Fruit fly (Drosophila melanogaster) whole organism, embryonic: ENCODE data around the gene CG10195.

Experiments used
- B-H2 ChIP-seq: fragments of 200-800 bp; sonication (Bioruptor generic); optimal IDR thresholded peaks from 2 replicates; lab custom pipeline; 2018; ENCODE audit warnings: missing biosample characterization, mild to moderate bottlenecking, missing genetic modification characterization
- Bgb ChIP-seq: fragments of 200-800 bp; sonication (Bioruptor generic); IDR thresholded peaks from 2 replicates; pipeline ENCODE4 v1.3.6; 2022; ENCODE audit warnings: missing biosample characterization, missing genetic modification characterization; ENCODE audit not compliant: partially characterized antibody
- CG15696 ChIP-seq: fragments of 200-800 bp; sonication (Bioruptor generic); optimal IDR thresholded peaks from 2 replicates; lab custom pipeline; 2019; ENCODE audit warnings: missing biosample characterization, mild to moderate bottlenecking, missing genetic modification characterization, moderate library complexity
- CG1603 ChIP-seq: fragments of 200-800 bp; sonication (Bioruptor generic); optimal IDR thresholded peaks from 2 replicates; lab custom pipeline; 2019; ENCODE audit warnings: missing biosample characterization, mild to moderate bottlenecking, missing genetic modification characterization, moderate library complexity
- CG16813 ChIP-seq: fragments of 200-800 bp; sonication (Bioruptor generic); IDR thresholded peaks from 3 replicates; pipeline ENCODE4 v1.3.6; 2022; ENCODE audit warnings: missing biosample characterization, missing genetic modification characterization; ENCODE audit not compliant: partially characterized antibody
- CG2116 ChIP-seq: fragments of 200-800 bp; sonication (Bioruptor generic); optimal IDR thresholded peaks from 3 replicates; lab custom pipeline; 2018; ENCODE audit warnings: missing biosample characterization, mild to moderate bottlenecking, missing genetic modification characterization
- CG2712 ChIP-seq: fragments of 200-800 bp; optimal IDR thresholded peaks from 3 replicates; lab custom pipeline; 2019; ENCODE audit warnings: missing biosample characterization, mild to moderate bottlenecking, missing genetic modification characterization, moderate library complexity
- CG34224 ChIP-seq: fragments of 200-800 bp; sonication (Bioruptor generic); IDR thresholded peaks from 3 replicates; pipeline ENCODE4 v1.3.6; 2022; ENCODE audit warnings: missing biosample characterization, missing genetic modification characterization; ENCODE audit not compliant: partially characterized antibody
- CG4282 ChIP-seq: fragments of 200-800 bp; sonication (Bioruptor generic); optimal IDR thresholded peaks from 2 replicates; lab custom pipeline; 2016; ENCODE audit warnings: missing biosample characterization, missing genetic modification characterization
- CG6272 ChIP-seq: fragments of 200-800 bp; sonication (Bioruptor generic); IDR thresholded peaks from 2 replicates; pipeline ENCODE4 v1.3.6; 2022; ENCODE audit warnings: missing biosample characterization, missing genetic modification characterization
- CG7372 ChIP-seq: fragments of 200-800 bp; sonication (Bioruptor generic); IDR thresholded peaks from 2 replicates; pipeline ENCODE4 v1.3.6; 2022; ENCODE audit warnings: missing biosample characterization, missing genetic modification characterization
- CG7839 ChIP-seq: fragments of 200-800 bp; sonication (Bioruptor generic); optimal IDR thresholded peaks from 3 replicates; lab custom pipeline; 2018; ENCODE audit warnings: missing biosample characterization, mild to moderate bottlenecking, missing genetic modification characterization, moderate library complexity
- CG9797 ChIP-seq: fragments of 200-800 bp; sonication (Bioruptor generic); optimal IDR thresholded peaks from 3 replicates; lab custom pipeline; 2018; ENCODE audit warnings: missing biosample characterization, mild to moderate bottlenecking, missing genetic modification characterization
- Dip2 ChIP-seq: fragments of 200-800 bp; sonication (Bioruptor generic); IDR thresholded peaks from 2 replicates; pipeline ENCODE4 v1.3.6; 2022; ENCODE audit warnings: missing biosample characterization, missing genetic modification characterization
- Doc3 ChIP-seq: fragments of 200-800 bp; sonication (Bioruptor generic); IDR thresholded peaks from 3 replicates; pipeline ENCODE4 v1.3.6; 2022; ENCODE audit warnings: missing biosample characterization, missing genetic modification characterization; ENCODE audit not compliant: partially characterized antibody
- HLH4C ChIP-seq: fragments of 200-800 bp; sonication (Bioruptor generic); IDR thresholded peaks from 3 replicates; pipeline ENCODE4 v1.3.6; 2022; ENCODE audit warnings: missing biosample characterization, missing genetic modification characterization; ENCODE audit not compliant: partially characterized antibody
- HLHmδ ChIP-seq: fragments of 200-800 bp; sonication (Bioruptor generic); optimal IDR thresholded peaks from 2 replicates; lab custom pipeline; 2018; ENCODE audit warnings: missing biosample characterization, mild to moderate bottlenecking, missing genetic modification characterization, moderate library complexity
- Hmr ChIP-seq: fragments of 200-800 bp; sonication (Bioruptor generic); optimal IDR thresholded peaks from 3 replicates; lab custom pipeline; 2017; ENCODE audit warnings: mild to moderate bottlenecking, missing biosample characterization, missing genetic modification reagents, missing genetic modification characterization
- Lhr ChIP-seq: fragments of 200-800 bp; sonication (Bioruptor generic); optimal IDR thresholded peaks from 3 replicates; lab custom pipeline; 2017; ENCODE audit warnings: mild to moderate bottlenecking, missing biosample characterization, missing genetic modification reagents, missing genetic modification characterization
- Med ChIP-seq: fragments of 200-800 bp; sonication (Bioruptor generic); peaks from one replicate; lab custom pipeline; 2016; ENCODE audit warnings: missing biosample characterization, missing genetic modification characterization, mild to moderate bottlenecking, inconsistent platforms, moderate library complexity
- Myb ChIP-seq: fragments of 200-800 bp; sonication (Bioruptor generic); optimal IDR thresholded peaks from 2 replicates; lab custom pipeline; 2016; ENCODE audit warnings: missing biosample characterization, missing genetic modification characterization
- NFAT ChIP-seq: fragments of 200-800 bp; sonication (Bioruptor generic); IDR thresholded peaks from 2 replicates; pipeline ENCODE4 v1.3.6; 2022; ENCODE audit warnings: missing biosample characterization, missing genetic modification characterization
- Nf-YA ChIP-seq: fragments of 200-800 bp; sonication (Bioruptor generic); IDR thresholded peaks from 2 replicates; pipeline ENCODE4 v1.3.6; 2022; ENCODE audit warnings: missing biosample characterization, missing genetic modification characterization
- Opbp ChIP-seq: fragments of 200-800 bp; sonication (Bioruptor generic); IDR thresholded peaks from 3 replicates; pipeline ENCODE4 v1.3.6; 2022; ENCODE audit warnings: missing biosample characterization, missing genetic modification characterization; ENCODE audit not compliant: partially characterized antibody
- Spps ChIP-seq: fragments of 200-800 bp; sonication (Bioruptor generic); optimal IDR thresholded peaks from 2 replicates; lab custom pipeline; 2018; ENCODE audit warnings: missing biosample characterization, mild to moderate bottlenecking, missing genetic modification characterization
- Sry-δ ChIP-seq: fragments of 200-800 bp; sonication (Bioruptor generic); optimal IDR thresholded peaks from 2 replicates; lab custom pipeline; 2016; ENCODE audit warnings: missing biosample characterization, missing genetic modification characterization
- amos ChIP-seq: fragments of 200-800 bp; sonication (Bioruptor generic); IDR thresholded peaks from 2 replicates; pipeline ENCODE4 v1.3.6; 2022; ENCODE audit warnings: missing biosample characterization, missing genetic modification characterization; ENCODE audit not compliant: partially characterized antibody
- ap ChIP-seq: fragments of 200-800 bp; sonication (Bioruptor generic); IDR thresholded peaks from 2 replicates; pipeline ENCODE4 v1.3.6; 2022; ENCODE audit warnings: missing biosample characterization, missing genetic modification characterization
- bbx ChIP-seq: fragments of 200-800 bp; sonication (Bioruptor generic); IDR thresholded peaks from 2 replicates; pipeline ENCODE4 v1.3.6; 2022; ENCODE audit warnings: missing biosample characterization, missing genetic modification characterization; ENCODE audit not compliant: partially characterized antibody
- bigmax ChIP-seq: fragments of 200-800 bp; sonication (Bioruptor generic); optimal IDR thresholded peaks from 2 replicates; lab custom pipeline; 2018; ENCODE audit warnings: missing biosample characterization, mild to moderate bottlenecking, missing genetic modification characterization
- cg ChIP-seq: fragments of 200-800 bp; sonication (Bioruptor generic); optimal IDR thresholded peaks from 3 replicates; lab custom pipeline; 2019; ENCODE audit warnings: missing biosample characterization, mild to moderate bottlenecking, missing genetic modification characterization, moderate library complexity
- crol ChIP-seq: fragments of 200-800 bp; sonication (Bioruptor generic); IDR thresholded peaks from 2 replicates; pipeline ENCODE4 v1.3.6; 2022; ENCODE audit warnings: missing biosample characterization, missing genetic modification characterization
- exex ChIP-seq: fragments of 200-800 bp; sonication (Bioruptor generic); optimal IDR thresholded peaks from 4 replicates; lab custom pipeline; 2018; ENCODE audit warnings: missing biosample characterization, mild to moderate bottlenecking, missing genetic modification characterization, moderate library complexity
- gfzf ChIP-seq: fragments of 200-800 bp; sonication (Bioruptor generic); optimal IDR thresholded peaks from 2 replicates; lab custom pipeline; 2016; ENCODE audit warnings: missing biosample characterization, mild to moderate bottlenecking, missing genetic modification characterization, moderate library complexity
- hbn ChIP-seq: fragments of 200-800 bp; sonication (Bioruptor generic); IDR thresholded peaks from 2 replicates; pipeline ENCODE4 v1.3.6; 2022; ENCODE audit warnings: missing biosample characterization, missing genetic modification characterization; ENCODE audit not compliant: partially characterized antibody
- knrl ChIP-seq: fragments of 200-800 bp; sonication (Bioruptor generic); IDR thresholded peaks from 3 replicates; pipeline ENCODE4 v1.3.6; 2022; ENCODE audit warnings: missing biosample characterization, missing genetic modification characterization; ENCODE audit not compliant: partially characterized antibody
- onecut ChIP-seq: fragments of 200-800 bp; sonication (Bioruptor generic); IDR thresholded peaks from 2 replicates; pipeline ENCODE4 v1.3.6; 2022; ENCODE audit warnings: missing biosample characterization, missing genetic modification characterization
- pan ChIP-seq, 4 experiments: fragments of >200 bp in 3 of 4; fragments of 200-800 bp in 1 of 4; sonication (Bioruptor generic) in 1 of 4; optimal IDR thresholded peaks in 3 of 4; IDR thresholded peaks in 1 of 4; 2 replicates each; pipeline versions ENCODE4 v1.3.6 to Lab custom; 2017 to 2022; ENCODE audit warnings: missing biosample characterization in 2 of 4, missing genetic modification characterization in 2 of 4, mixed read lengths in 1 of 4
- pum ChIP-seq: fragments of 200-800 bp; sonication (Bioruptor generic); optimal IDR thresholded peaks from 2 replicates; lab custom pipeline; 2016; ENCODE audit warnings: missing biosample characterization, missing genetic modification characterization
- sd ChIP-seq: fragments of 200-800 bp; sonication (Bioruptor generic); optimal IDR thresholded peaks from 3 replicates; lab custom pipeline; 2018; ENCODE audit warnings: missing biosample characterization, mild to moderate bottlenecking, missing genetic modification characterization, moderate library complexity
- sens ChIP-seq: fragments of 200-800 bp; sonication (Bioruptor generic); peaks from one replicate; lab custom pipeline; 2016; ENCODE audit warnings: missing biosample characterization, missing genetic modification characterization
- shn ChIP-seq: fragments of 200-800 bp; sonication (Bioruptor generic); optimal IDR thresholded peaks from 3 replicates; lab custom pipeline; 2016; ENCODE audit warnings: missing biosample characterization, missing genetic modification characterization
- stwl ChIP-seq: fragments of 200-800 bp; sonication (Bioruptor generic); optimal IDR thresholded peaks from 3 replicates; lab custom pipeline; 2018; ENCODE audit warnings: missing biosample characterization, mild to moderate bottlenecking, missing genetic modification characterization, moderate library complexity
- tx ChIP-seq: fragments of 200-800 bp; sonication (Bioruptor generic); optimal IDR thresholded peaks from 2 replicates; lab custom pipeline; 2016; ENCODE audit warnings: missing biosample characterization, missing genetic modification characterization
- unc-4 ChIP-seq: fragments of 200-800 bp; sonication (Bioruptor generic); IDR thresholded peaks from 2 replicates; pipeline ENCODE4 v1.3.6; 2022; ENCODE audit warnings: missing biosample characterization, missing genetic modification characterization; ENCODE audit not compliant: partially characterized antibody
- vvl ChIP-seq: fragments of 200-800 bp; sonication (Bioruptor generic); IDR thresholded peaks from 2 replicates; pipeline ENCODE4 v1.3.6; 2022; ENCODE audit warnings: missing biosample characterization, missing genetic modification characterization

The CG10195 gene

dm6 chr2L:19528308-19528707, 43.8 kb upstream of the CG10195 start (continued):
- TF ChIP-seq HLHmδ (no peak), ap (GFP tag; lab: Robert Waterston, UW) (peak; percentile 81), vvl (GFP tag; lab: Robert Waterston, UW) (peak; percentile 97), B-H2 (GFP tag; lab: Kevin White, UChicago) (peak; percentile 96), Dip2 (GFP tag; lab: Robert Waterston, UW) (peak; percentile 21; the same call in 1 of the 2 replicates), Opbp (GFP tag; lab: Robert Waterston, UW) (no peak)
- TF ChIP-seq, all 482 proteins: peak for 417

dm6 chr2L:19526844-19527243, 42.3 kb upstream of the CG10195 start:
- TF ChIP-seq CG15696 (no peak), onecut (GFP tag; lab: Robert Waterston, UW) (peak; percentile 97), CG4282 (no peak), Med (peak; percentile 27), hbn (GFP tag; lab: Robert Waterston, UW) (0 out of 2 replicates have a peak, but pooled peaks have one; percentile 13), sens (GFP tag; lab: Kevin White, UChicago) (peak; percentile 69), CG7372 (peak; percentile 79)
- TF ChIP-seq, all 482 proteins: peak for 5

dm6 chr2L:19526316-19526715, 41.8 kb upstream of the CG10195 start, which contains the start of the genes Dpm1 and CG10137:
Gene Dpm1 (minus strand): TSS chr2L:19526368.
Gene CG10137 (plus strand): TSS chr2L:19526686.
- no peak for TF ChIP-seq tx (GFP tag; lab: Kevin White, UChicago)
- peak; percentile 34 for TF ChIP-seq CG1603 (tag; lab: Kevin White, UChicago)
- TF ChIP-seq pum (GFP tag; lab: Kevin White, UChicago) = no peak
- peak; percentile 66 for TF ChIP-seq Med
- TF ChIP-seq crol (GFP tag; lab: Robert Waterston, UW) = no peak
- peak; percentile 65 for TF ChIP-seq Myb
- TF ChIP-seq knrl (GFP tag; lab: Robert Waterston, UW) = peak; percentile 60
- TF ChIP-seq CG34224 (GFP tag; lab: Robert Waterston, UW) = peak; percentile 75
- peak; percentile 35 for TF ChIP-seq Sry-δ (GFP tag; lab: Kevin White, UChicago)
- TF ChIP-seq exex = peak; percentile 39
- peak; percentile 74 for TF ChIP-seq CG2116 (GFP tag; lab: Kevin White, UChicago)
- TF ChIP-seq Lhr (GFP tag; lab: Kevin White, UChicago) = peak; percentile 70
- peak; percentile 69 for TF ChIP-seq bbx
- peak; percentile 23 for TF ChIP-seq CG2712
- peak; percentile 69 for TF ChIP-seq HLH4C (GFP tag; lab: Robert Waterston, UW)
- no peak for TF ChIP-seq Nf-YA (GFP tag; lab: Robert Waterston, UW)
- no peak for TF ChIP-seq bigmax (GFP tag; lab: Kevin White, UChicago)
- TF ChIP-seq CG6272 = no peak
- peak; percentile 11 for TF ChIP-seq sd
- TF ChIP-seq CG7839 (tag; lab: Kevin White, UChicago) = peak; percentile 8
- no peak for TF ChIP-seq Spps (tag; lab: Kevin White, UChicago)
- TF ChIP-seq Hmr (GFP tag; lab: Kevin White, UChicago) = peak; percentile 42
- peak; percentile 52; the same call in 2 of the 3 replicates for TF ChIP-seq CG16813 (GFP tag; lab: Robert Waterston, UW)
- no peak for TF ChIP-seq pan (optimal IDR thresholded peaks at IDR 0.05; lab: Kevin White, UChicago)
- no peak for TF ChIP-seq pan (GFP tag; optimal IDR thresholded peaks at IDR 0.05 in 1 of 2, IDR thresholded peaks at IDR 0.05 in 1 of 2)
- no peak for TF ChIP-seq NFAT (GFP tag; lab: Robert Waterston, UW)
- peak; percentile 70 for TF ChIP-seq amos (GFP tag; lab: Robert Waterston, UW)
- TF ChIP-seq shn (GFP tag; lab: Kevin White, UChicago) = no peak
- TF ChIP-seq Doc3 = peak; percentile 77
- TF ChIP-seq cg (GFP tag; lab: Kevin White, UChicago) = peak; percentile 0
- TF ChIP-seq unc-4 (GFP tag; lab: Robert Waterston, UW) = peak; percentile 73
- TF ChIP-seq gfzf (GFP tag; lab: Kevin White, UChicago) = peak; percentile 76
- peak; percentile 70 for TF ChIP-seq CG9797 (GFP tag; lab: Kevin White, UChicago)
- TF ChIP-seq Bgb (GFP tag; lab: Robert Waterston, UW) = peak; percentile 73
- TF ChIP-seq stwl (tag; lab: Kevin White, UChicago) = peak; percentile 93
